Fruit fly (Drosophila melanogaster) whole organism, embryonic: ENCODE data around the gene nxf2.

Source experiments
- ATbp ChIP-seq: fragments of 200-800 bp; sonication (Bioruptor generic); optimal IDR thresholded peaks from 2 replicates; lab custom pipeline; 2017; ENCODE audit warnings: missing biosample characterization, mild to moderate bottlenecking, missing genetic modification characterization, missing genetic modification reagents
- Bdp1 ChIP-seq: fragments of 200-800 bp; sonication (Bioruptor generic); optimal IDR thresholded peaks from 3 replicates; lab custom pipeline; 2016; ENCODE audit warnings: missing biosample characterization, missing genetic modification characterization
- CG10267 ChIP-seq: fragments of 200-800 bp; sonication (Bioruptor generic); optimal IDR thresholded peaks from 2 replicates; lab custom pipeline; 2018; ENCODE audit warnings: missing biosample characterization, mild to moderate bottlenecking, missing genetic modification characterization, moderate library complexity
- CG10565 ChIP-seq: fragments of 200-800 bp; sonication (Bioruptor generic); optimal IDR thresholded peaks from 3 replicates; lab custom pipeline; 2016; ENCODE audit warnings: missing biosample characterization, mild to moderate bottlenecking, missing genetic modification characterization
- CG12071 ChIP-seq: fragments of 200-800 bp; sonication (Bioruptor generic); optimal IDR thresholded peaks from 3 replicates; lab custom pipeline; 2018; ENCODE audit warnings: missing biosample characterization, mild to moderate bottlenecking, missing genetic modification characterization
- CG12659 ChIP-seq: fragments of 200-800 bp; sonication (Bioruptor generic); optimal IDR thresholded peaks from 3 replicates; lab custom pipeline; 2017; ENCODE audit warnings: mild to moderate bottlenecking, missing biosample characterization, missing genetic modification reagents, missing genetic modification characterization
- CG12769 ChIP-seq: fragments of 200-800 bp; sonication (Bioruptor generic); optimal IDR thresholded peaks from 2 replicates; lab custom pipeline; 2019; ENCODE audit warnings: missing biosample characterization, mild to moderate bottlenecking, missing genetic modification characterization, moderate library complexity
- CG15479 ChIP-seq: fragments of 200-800 bp; sonication (Bioruptor generic); optimal IDR thresholded peaks from 3 replicates; lab custom pipeline; 2019; ENCODE audit warnings: missing biosample characterization, mild to moderate bottlenecking, missing genetic modification characterization, moderate library complexity
- CG17361 ChIP-seq: fragments of 200-800 bp; sonication (Bioruptor generic); IDR thresholded peaks from 3 replicates; pipeline ENCODE4 v1.3.6; 2022; ENCODE audit warnings: missing biosample characterization, missing genetic modification characterization
- CG18619 ChIP-seq: fragments of 200-800 bp; sonication (Bioruptor generic); optimal IDR thresholded peaks from 3 replicates; lab custom pipeline; 2017; ENCODE audit warnings: missing biosample characterization, mild to moderate bottlenecking, missing genetic modification characterization
- CG32767 ChIP-seq: fragments of 200-800 bp; sonication (Bioruptor generic); IDR thresholded peaks from 2 replicates; pipeline ENCODE4 v1.3.6; 2022; ENCODE audit warnings: missing biosample characterization, missing genetic modification characterization
- CG4360 ChIP-seq: fragments of 200-800 bp; sonication (Bioruptor generic); IDR thresholded peaks from 2 replicates; pipeline ENCODE4 v1.3.6; 2022; ENCODE audit warnings: missing biosample characterization, missing genetic modification characterization
- CG4730 ChIP-seq: fragments of 200-800 bp; sonication (Bioruptor generic); IDR thresholded peaks from 2 replicates; pipeline ENCODE4 v1.3.6; 2022; ENCODE audit warnings: missing biosample characterization, missing genetic modification characterization
- CG7786 ChIP-seq: fragments of 200-800 bp; sonication (Bioruptor generic); optimal IDR thresholded peaks from 2 replicates; lab custom pipeline; 2016; ENCODE audit warnings: missing biosample characterization, missing genetic modification characterization
- CG7928 ChIP-seq: fragments of 200-800 bp; sonication (Bioruptor generic); optimal IDR thresholded peaks from 2 replicates; lab custom pipeline; 2017; ENCODE audit warnings: missing biosample characterization, mild to moderate bottlenecking, missing genetic modification characterization
- CTCF ChIP-seq: fragments of 200-800 bp; sonication (Bioruptor generic); optimal IDR thresholded peaks from 2 replicates; lab custom pipeline; 2017; ENCODE audit warnings: missing biosample characterization, mild to moderate bottlenecking, missing genetic modification characterization, moderate library complexity
- Dek ChIP-seq: fragments of 200-800 bp; sonication (Bioruptor generic); optimal IDR thresholded peaks from 3 replicates; lab custom pipeline; 2019; ENCODE audit warnings: missing biosample characterization, mild to moderate bottlenecking, missing genetic modification characterization, moderate library complexity
- Dll ChIP-seq: fragments of 200-800 bp; sonication (Bioruptor generic); IDR thresholded peaks from 4 replicates; pipeline ENCODE4 v1.3.6; 2022; ENCODE audit warnings: missing biosample characterization, missing genetic modification characterization; ENCODE audit not compliant: partially characterized antibody
- Doc2 ChIP-seq: fragments of 200-800 bp; sonication (Bioruptor generic); IDR thresholded peaks from 2 replicates; pipeline ENCODE4 v1.3.6; 2022; ENCODE audit warnings: missing biosample characterization, missing genetic modification characterization
- Gug ChIP-seq: fragments of 200-800 bp; sonication (Bioruptor generic); IDR thresholded peaks from 4 replicates; pipeline ENCODE4 v1.3.6; 2022; ENCODE audit warnings: missing biosample characterization, missing genetic modification characterization
- H15 ChIP-seq: fragments of 200-800 bp; sonication (Bioruptor generic); IDR thresholded peaks from 3 replicates; pipeline ENCODE4 v1.3.6; 2022; ENCODE audit warnings: missing biosample characterization, missing genetic modification characterization
- Hr3 ChIP-seq: fragments of 200-800 bp; sonication (Bioruptor generic); optimal IDR thresholded peaks from 3 replicates; lab custom pipeline; 2016; ENCODE audit warnings: missing biosample characterization, missing genetic modification characterization
- Hr51 ChIP-seq, 2 experiments: fragments of 200-800 bp; sonication (Bioruptor generic); optimal IDR thresholded peaks; 2 replicates in 1 of 2; 3 replicates in 1 of 2; lab custom pipeline; 2016 to 2018; ENCODE audit warnings: missing biosample characterization in 2 of 2, missing genetic modification characterization in 2 of 2, mild to moderate bottlenecking in 1 of 2, moderate library complexity in 1 of 2
- Mad ChIP-seq: fragments of 200-800 bp; sonication (Bioruptor generic); optimal IDR thresholded peaks from 2 replicates; lab custom pipeline; 2016; ENCODE audit warnings: missing biosample characterization, missing genetic modification characterization
- Rfx ChIP-seq: fragments of 200-800 bp; sonication (Bioruptor generic); IDR thresholded peaks from 2 replicates; pipeline ENCODE4 v1.3.6; 2022; ENCODE audit warnings: missing biosample characterization, missing genetic modification characterization
- Sin3A ChIP-seq: fragments of >200 bp; optimal IDR thresholded peaks from 2 replicates; lab custom pipeline; 2018
- Stat92E ChIP-seq, 3 experiments: fragments of >200 bp in 2 of 3; fragments of 200-800 bp in 1 of 3; sonication (Bioruptor generic) in 1 of 3; optimal IDR thresholded peaks; 2 replicates each; lab custom pipeline; 2017 to 2019; ENCODE audit warnings: missing biosample characterization in 3 of 3, missing genetic modification characterization in 3 of 3, mild to moderate bottlenecking in 1 of 3, moderate library complexity in 1 of 3
- Vsx1 ChIP-seq: fragments of 200-800 bp; sonication (Bioruptor generic); optimal IDR thresholded peaks from 2 replicates; lab custom pipeline; 2017; ENCODE audit warnings: missing biosample characterization, mild to moderate bottlenecking, missing genetic modification characterization, missing genetic modification reagents
- Xrp1 ChIP-seq: fragments of 200-800 bp; sonication (Bioruptor generic); IDR thresholded peaks from 2 replicates; pipeline ENCODE4 v1.3.6; 2022; ENCODE audit warnings: missing biosample characterization, missing genetic modification characterization
- cg ChIP-seq: fragments of 200-800 bp; sonication (Bioruptor generic); optimal IDR thresholded peaks from 3 replicates; lab custom pipeline; 2019; ENCODE audit warnings: missing biosample characterization, mild to moderate bottlenecking, missing genetic modification characterization, moderate library complexity
- chm ChIP-seq: fragments of 200-800 bp; sonication (Bioruptor generic); IDR thresholded peaks from 2 replicates; pipeline ENCODE4 v1.3.6; 2022; ENCODE audit warnings: missing biosample characterization, missing genetic modification characterization
- ci ChIP-seq: fragments of 200-800 bp; sonication (Bioruptor generic); IDR thresholded peaks from 3 replicates; pipeline ENCODE4 v1.3.6; 2022; ENCODE audit warnings: missing biosample characterization, missing genetic modification characterization
- da ChIP-seq: fragments of 200-800 bp; sonication (Bioruptor generic); optimal IDR thresholded peaks from 2 replicates; lab custom pipeline; 2016; ENCODE audit warnings: missing biosample characterization, missing genetic modification characterization
- danr ChIP-seq: fragments of 200-800 bp; sonication (Bioruptor generic); IDR thresholded peaks from 2 replicates; pipeline ENCODE4 v1.3.6; 2022; ENCODE audit warnings: missing biosample characterization, missing genetic modification characterization
- fu2 ChIP-seq: fragments of 200-800 bp; sonication (Bioruptor generic); optimal IDR thresholded peaks from 2 replicates; lab custom pipeline; 2016; ENCODE audit warnings: missing biosample characterization, missing genetic modification characterization
- gcm2 ChIP-seq: fragments of 200-800 bp; sonication (Bioruptor generic); optimal IDR thresholded peaks from 2 replicates; lab custom pipeline; 2016; ENCODE audit warnings: missing biosample characterization, missing genetic modification characterization
- jing ChIP-seq: fragments of 200-800 bp; sonication (Bioruptor generic); optimal IDR thresholded peaks from 2 replicates; lab custom pipeline; 2018; ENCODE audit warnings: missing biosample characterization, mild to moderate bottlenecking, missing genetic modification characterization
- ken ChIP-seq: fragments of 200-800 bp; sonication (Bioruptor generic); IDR thresholded peaks from 3 replicates; pipeline ENCODE4 v1.3.6; 2022; ENCODE audit warnings: missing biosample characterization, missing genetic modification characterization
- odd ChIP-seq: fragments of 200-800 bp; sonication (Bioruptor generic); optimal IDR thresholded peaks from 2 replicates; lab custom pipeline; 2017; ENCODE audit warnings: missing biosample characterization, mild to moderate bottlenecking, missing genetic modification characterization
- pum ChIP-seq: fragments of 200-800 bp; sonication (Bioruptor generic); optimal IDR thresholded peaks from 2 replicates; lab custom pipeline; 2016; ENCODE audit warnings: missing biosample characterization, missing genetic modification characterization
- ranshi ChIP-seq: fragments of 200-800 bp; sonication (Bioruptor generic); IDR thresholded peaks from 2 replicates; pipeline ENCODE4 v1.3.6; 2022; ENCODE audit warnings: missing biosample characterization, missing genetic modification characterization
- sc ChIP-seq, 3 experiments: fragments of >200 bp in 2 of 3; fragments of 200-800 bp in 1 of 3; sonication (Bioruptor generic) in 1 of 3; optimal IDR thresholded peaks; 2 replicates in 2 of 3; 3 replicates in 1 of 3; lab custom pipeline; 2017; ENCODE audit warnings: mild to moderate bottlenecking in 1 of 3, missing biosample characterization in 1 of 3, missing genetic modification characterization in 1 of 3, missing genetic modification reagents in 1 of 3
- schlank ChIP-seq: fragments of 200-800 bp; sonication (Bioruptor generic); optimal IDR thresholded peaks from 2 replicates; lab custom pipeline; 2018; ENCODE audit warnings: missing biosample characterization, mild to moderate bottlenecking, missing genetic modification characterization
- slou ChIP-seq: fragments of 200-800 bp; sonication (Bioruptor generic); optimal IDR thresholded peaks from 3 replicates; lab custom pipeline; 2016; ENCODE audit warnings: missing biosample characterization, missing genetic modification characterization
- slp2 ChIP-seq: fragments of 200-800 bp; sonication (Bioruptor generic); optimal IDR thresholded peaks from 2 replicates; lab custom pipeline; 2016; ENCODE audit warnings: missing biosample characterization, missing genetic modification characterization
- stc ChIP-seq: fragments of 200-800 bp; sonication (Bioruptor generic); IDR thresholded peaks from 2 replicates; pipeline ENCODE4 v1.3.6; 2022; ENCODE audit warnings: missing biosample characterization, missing genetic modification characterization
- toy ChIP-seq: fragments of 200-800 bp; sonication (Bioruptor generic); IDR thresholded peaks from 2 replicates; pipeline ENCODE4 v1.3.6; 2022; ENCODE audit warnings: missing biosample characterization, missing genetic modification characterization
- vvl ChIP-seq: fragments of 200-800 bp; sonication (Bioruptor generic); IDR thresholded peaks from 2 replicates; pipeline ENCODE4 v1.3.6; 2022; ENCODE audit warnings: missing biosample characterization, missing genetic modification characterization
- wek ChIP-seq: fragments of 200-800 bp; sonication (Bioruptor generic); optimal IDR thresholded peaks from 3 replicates; lab custom pipeline; 2018; ENCODE audit warnings: missing biosample characterization, mild to moderate bottlenecking, missing genetic modification characterization, moderate library complexity
- wor ChIP-seq: fragments of 200-800 bp; sonication (Bioruptor generic); IDR thresholded peaks from 2 replicates; pipeline ENCODE4 v1.3.6; 2022; ENCODE audit warnings: missing biosample characterization, missing genetic modification characterization
- z ChIP-seq: fragments of 200-800 bp; sonication (Bioruptor generic); IDR thresholded peaks from 3 replicates; pipeline ENCODE4 v1.3.6; 2022; ENCODE audit warnings: missing biosample characterization, missing genetic modification characterization
- zen ChIP-seq: fragments of 200-800 bp; sonication (Bioruptor generic); optimal IDR thresholded peaks from 3 replicates; lab custom pipeline; 2018; ENCODE audit warnings: missing biosample characterization, mild to moderate bottlenecking, missing genetic modification characterization, moderate library complexity

nxf2 gene

DNA sequence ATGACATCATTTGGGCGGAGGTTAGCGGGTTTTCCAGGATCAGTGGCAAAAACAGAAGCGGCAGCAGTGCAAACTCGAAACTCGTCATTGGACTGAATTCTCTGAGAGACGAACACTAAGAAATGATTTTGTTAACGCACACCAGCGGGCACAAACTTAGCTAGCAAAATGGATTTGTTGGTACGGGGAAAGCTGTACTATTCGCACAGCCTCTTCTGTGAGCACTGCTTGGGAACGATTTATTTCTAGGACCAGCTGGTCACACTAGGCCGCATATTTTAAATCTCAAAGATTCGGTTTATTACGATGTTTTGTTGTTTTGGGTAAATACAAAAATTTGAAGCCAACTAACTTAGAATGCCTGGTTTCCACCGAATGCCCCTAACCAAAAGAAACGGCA lies 29.0 kb upstream of the nxf2 start, which contains the start of gene CG4098 (continued):
- TF ChIP-seq CG12769 (tag; lab: Kevin White, UChicago) = peak; percentile 78
- TF ChIP-seq ranshi = peak; percentile 56
- peak; percentile 70 for TF ChIP-seq CG12659 (GFP tag; lab: Kevin White, UChicago)
- peak; percentile 24 for TF ChIP-seq CG12071 (GFP tag; lab: Kevin White, UChicago)
- peak; percentile 83 for TF ChIP-seq ken (GFP tag; lab: Robert Waterston, UW)
- TF ChIP-seq chm = peak; percentile 62
- no peak for TF ChIP-seq CG10565
- TF ChIP-seq Dek = peak; percentile 47
- no peak for TF ChIP-seq wor (GFP tag; lab: Robert Waterston, UW)
- TF ChIP-seq Bdp1 (GFP tag; lab: Kevin White, UChicago) = peak; percentile 46
- peak; percentile 62; the same call in 1 of the 3 replicates for TF ChIP-seq H15 (GFP tag; lab: Robert Waterston, UW)
- no peak for TF ChIP-seq Vsx1
- peak; percentile 20 for TF ChIP-seq CG18619
- TF ChIP-seq CG17361 = no peak
- peak; percentile 31 for TF ChIP-seq ATbp (GFP tag; lab: Kevin White, UChicago)
- TF ChIP-seq CG4360 (GFP tag; lab: Robert Waterston, UW) = no peak
- no peak for TF ChIP-seq toy (GFP tag; lab: Robert Waterston, UW)
- peak; percentile 7 to 39 for TF ChIP-seq Hr51 (GFP tag; optimal IDR thresholded peaks at IDR 0.05; lab: Kevin White, UChicago)
- peak; percentile 67 for TF ChIP-seq Xrp1 (GFP tag; lab: Robert Waterston, UW)
- TF ChIP-seq stc (GFP tag; lab: Robert Waterston, UW) = peak; percentile 38; the same call in 1 of the 2 replicates
- TF ChIP-seq fu2 (GFP tag; lab: Kevin White, UChicago) = peak; percentile 56
- TF ChIP-seq Dll (GFP tag; lab: Robert Waterston, UW) = 0 out of 4 replicates have a peak, but pooled peaks have one; percentile 29
- TF ChIP-seq schlank (tag; lab: Kevin White, UChicago) = peak; percentile 59
- peak; percentile 44 for TF ChIP-seq CG10267
- no peak for TF ChIP-seq Mad (GFP tag; lab: Kevin White, UChicago)
- peak; percentile 39 for TF ChIP-seq Hr3 (GFP tag; lab: Kevin White, UChicago)
- TF ChIP-seq Gug = peak; percentile 91
- peak; percentile 48 for TF ChIP-seq wek (GFP tag; lab: Kevin White, UChicago)
- peak; percentile 90 for TF ChIP-seq vvl (GFP tag; lab: Robert Waterston, UW)
- no peak for TF ChIP-seq Doc2
- no peak for TF ChIP-seq sc (optimal IDR thresholded peaks at IDR 0.05; lab: Kevin White, UChicago)
- no peak for TF ChIP-seq sc (GFP tag; optimal IDR thresholded peaks at IDR 0.05; lab: Kevin White, UChicago)
- TF ChIP-seq CG32767 = peak; percentile 52; the same call in 1 of the 2 replicates
- no peak for TF ChIP-seq slou (GFP tag; lab: Kevin White, UChicago)
- TF ChIP-seq da (GFP tag; lab: Kevin White, UChicago) = no peak
- TF ChIP-seq CG15479 (GFP tag; lab: Kevin White, UChicago) = no peak
- TF ChIP-seq z (GFP tag; lab: Robert Waterston, UW) = no peak
- no peak for TF ChIP-seq CTCF (GFP tag; lab: Kevin White, UChicago)
- no peak for TF ChIP-seq Stat92E (GFP tag; optimal IDR thresholded peaks at IDR 0.05; lab: Kevin White, UChicago)
- TF ChIP-seq cg (GFP tag; lab: Kevin White, UChicago) = no peak
- TF ChIP-seq Rfx (GFP tag; lab: Robert Waterston, UW) = peak; percentile 91
- TF ChIP-seq odd = no peak
- no peak for TF ChIP-seq jing
- peak; percentile 60 for TF ChIP-seq pum
- peak; percentile 68 for TF ChIP-seq CG7786 (GFP tag; lab: Kevin White, UChicago)
- no peak for TF ChIP-seq slp2
- TF ChIP-seq danr (GFP tag; lab: Robert Waterston, UW) = no peak
- peak; percentile 35 for TF ChIP-seq CG7928 (GFP tag; lab: Kevin White, UChicago)
- TF ChIP-seq zen (tag; lab: Kevin White, UChicago) = no peak
- TF ChIP-seq gcm2 (GFP tag; lab: Kevin White, UChicago) = peak; percentile 29
- peak; percentile 45; the same call in 1 of the 2 replicates for TF ChIP-seq CG4730
- TF ChIP-seq ci (GFP tag; lab: Robert Waterston, UW) = peak; percentile 87; the same call in 2 of the 3 replicates
- peak; percentile 17 for TF ChIP-seq Sin3A (lab: Kevin White, UChicago)
